Fruit fly (Drosophila melanogaster) whole organism, wandering third instar larva: ENCODE data around the gene dnd.

Source experiments
- CG32264 ChIP-seq: fragments of 200-800 bp; sonication (Bioruptor generic); optimal IDR thresholded peaks from 2 replicates; lab custom pipeline; 2016; ENCODE audit warnings: missing biosample characterization, missing genetic modification characterization
- brk ChIP-seq: fragments of 200-800 bp; sonication (Bioruptor generic); optimal IDR thresholded peaks from 2 replicates; lab custom pipeline; 2016; ENCODE audit warnings: missing biosample characterization, mild to moderate bottlenecking, missing genetic modification characterization
- dmrt93B ChIP-seq: fragments of 200-800 bp; sonication (Bioruptor generic); optimal IDR thresholded peaks from 2 replicates; lab custom pipeline; 2018; ENCODE audit warnings: missing biosample characterization, mild to moderate bottlenecking, missing genetic modification characterization
- h ChIP-seq: fragments of 200-800 bp; sonication (Bioruptor generic); optimal IDR thresholded peaks from 3 replicates; lab custom pipeline; 2016; ENCODE audit warnings: missing biosample characterization, mild to moderate bottlenecking, missing genetic modification characterization
- pan ChIP-seq: fragments of >200 bp; optimal IDR thresholded peaks from 2 replicates; lab custom pipeline; 2017
- rgr ChIP-seq: fragments of 200-800 bp; sonication (Bioruptor generic); optimal IDR thresholded peaks from 3 replicates; lab custom pipeline; 2016; ENCODE audit warnings: missing biosample characterization, mild to moderate bottlenecking, missing genetic modification characterization
- sv ChIP-seq: fragments of 200-800 bp; sonication (Bioruptor generic); optimal IDR thresholded peaks from 3 replicates; lab custom pipeline; 2016; ENCODE audit warnings: missing biosample characterization, missing genetic modification characterization
- usp ChIP-seq: fragments of >200 bp; optimal IDR thresholded peaks from 2 replicates; lab custom pipeline; 2017; ENCODE audit warnings: missing biosample characterization, missing genetic modification characterization
- woc ChIP-seq: sonication (Bioruptor generic); optimal IDR thresholded peaks from 2 replicates; lab custom pipeline; 2016; ENCODE audit warnings: missing biosample characterization, mild to moderate bottlenecking, missing genetic modification characterization

DNA sequence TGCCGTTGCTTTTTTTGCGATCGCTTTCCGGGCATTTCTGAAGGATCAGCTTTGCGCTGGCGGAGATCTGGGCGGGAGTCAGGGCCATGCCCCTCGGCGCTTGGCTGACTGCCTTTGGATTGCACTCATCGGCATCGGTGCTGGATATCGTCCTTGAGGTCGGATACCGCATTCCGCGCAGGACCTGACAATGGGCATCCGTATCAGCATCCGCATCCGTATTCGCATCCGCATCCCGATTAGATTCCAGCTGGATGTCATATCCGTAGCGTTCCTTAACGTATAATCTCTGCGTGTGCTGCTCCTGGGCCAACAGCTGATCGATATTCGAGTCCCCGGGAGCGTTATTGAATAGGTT, 31.7 kb downstream of the dnd start:
- no peak for TF ChIP-seq h (GFP tag; lab: Kevin White, UChicago)
- TF ChIP-seq pan (lab: Kevin White, UChicago), result no peak
- TF ChIP-seq woc, result no peak
- TF ChIP-seq CG32264, result no peak
- no peak for TF ChIP-seq usp (GFP tag; lab: Kevin White, UChicago)
- no peak for TF ChIP-seq dmrt93B (GFP tag; lab: Kevin White, UChicago)
- no peak for TF ChIP-seq brk
- no peak for TF ChIP-seq sv (GFP tag; lab: Kevin White, UChicago)
- TF ChIP-seq rgr, result no peak
